Worm (Caenorhabditis elegans): ENCODE data around the gene str-173.

DNA sequence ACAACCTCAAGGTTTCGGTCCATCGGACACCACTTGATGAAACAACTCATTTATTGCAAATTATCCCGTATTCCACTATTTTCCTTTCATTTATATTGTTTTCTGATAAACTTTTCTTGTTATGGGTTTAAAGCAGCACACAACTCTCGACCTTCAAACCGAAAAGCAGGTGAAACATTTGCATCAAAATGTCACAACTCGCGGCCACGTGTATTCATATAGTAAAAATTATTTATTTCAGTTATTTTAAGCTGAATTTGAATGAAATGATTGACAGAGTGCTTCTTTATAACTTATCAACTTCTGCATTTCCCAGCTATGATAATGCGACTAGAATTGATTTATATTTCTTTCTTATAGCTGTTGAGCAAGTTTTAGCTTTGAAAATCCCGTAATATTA lies 49.7 kb upstream of the str-173 start, which contains the start of gene srw-95:
- no peak for TF ChIP-seq nhr-76 (tag; optimal IDR thresholded peaks at IDR 0.05)
- no peak for TF ChIP-seq unc-62 (GFP tag; optimal IDR thresholded peaks at IDR 0.05)
- no peak for TF ChIP-seq pha-4 (tag; optimal IDR thresholded peaks at IDR 0.05)
- no peak for TF ChIP-seq snpc-4 (tag; optimal IDR thresholded peaks at IDR 0.05)
- no peak for TF ChIP-seq unc-39 (tag; optimal IDR thresholded peaks at IDR 0.05)
- no peak for TF ChIP-seq elt-1 (tag; optimal IDR thresholded peaks at IDR 0.05; ENCODE audit: borderline replicate concordance, insufficient read depth)
- TF ChIP-seq M03D4.4 (tag; optimal IDR thresholded peaks at IDR 0.05): no peak
- no peak for TF ChIP-seq lin-13 (tag; optimal IDR thresholded peaks at IDR 0.05)
- TF ChIP-seq nhr-12 (tag; optimal IDR thresholded peaks at IDR 0.05): no peak
- no peak for TF ChIP-seq mab-5 (tag; optimal IDR thresholded peaks at IDR 0.05)
- TF ChIP-seq lsy-2 (tag; optimal IDR thresholded peaks at IDR 0.05): no peak
- no peak for TF ChIP-seq nhr-237 (tag; optimal IDR thresholded peaks at IDR 0.05)
